Fruit fly (Drosophila melanogaster) whole organism: ENCODE data around the gene CG14568.

Experiments
- Dll ChIP-seq: fragments of >200 bp; optimal IDR thresholded peaks from 2 replicates; lab custom pipeline; 2017
- EcR ChIP-seq, 2 experiments: fragments of >200 bp; optimal IDR thresholded peaks; 2 replicates each; lab custom pipeline; 2017; ENCODE audit warnings: missing biosample characterization in 2 of 2, missing genetic modification characterization in 2 of 2, missing genetic modification reagents in 2 of 2
- pan ChIP-seq: fragments of >200 bp; optimal IDR thresholded peaks from 2 replicates; lab custom pipeline; 2017

DNA sequence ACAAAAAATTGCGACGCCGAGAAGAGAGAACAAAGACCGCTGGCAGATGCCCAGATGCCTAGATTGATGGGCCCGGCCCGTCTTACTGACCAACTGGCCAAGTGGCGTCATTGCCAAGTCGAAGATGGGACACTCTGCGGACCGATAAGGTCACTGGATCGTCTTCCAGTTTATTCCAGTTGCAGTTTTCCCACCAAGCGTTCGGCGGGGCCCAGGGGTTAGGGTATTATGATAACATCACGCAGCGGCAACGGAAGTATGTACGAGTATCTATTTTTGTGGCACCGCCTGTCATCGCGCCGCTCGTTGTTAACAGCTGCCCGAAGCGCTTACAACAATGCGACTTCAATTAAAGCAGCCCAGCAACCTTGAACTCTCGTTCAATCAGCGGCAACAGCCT, 33.2 kb downstream of the CG14568 start:
- TF ChIP-seq pan (lab: Kevin White, UChicago) = no peak
- no peak for TF ChIP-seq Dll (lab: Kevin White, UChicago)
- no peak for TF ChIP-seq EcR (GFP tag; optimal IDR thresholded peaks at IDR 0.05; lab: Kevin White, UChicago)
